Worm (Caenorhabditis elegans): ENCODE data around the gene atfs-1.
A peak's percentile ranks its signal among the peaks of the same experiment; 100 is the strongest.
"Not testable (repeated sequence)": the region's sequence is repeated elsewhere in the genome, so short reads cannot be mapped to it uniquely, and the experiment has no call there.

atfs-1 gene

DNA sequence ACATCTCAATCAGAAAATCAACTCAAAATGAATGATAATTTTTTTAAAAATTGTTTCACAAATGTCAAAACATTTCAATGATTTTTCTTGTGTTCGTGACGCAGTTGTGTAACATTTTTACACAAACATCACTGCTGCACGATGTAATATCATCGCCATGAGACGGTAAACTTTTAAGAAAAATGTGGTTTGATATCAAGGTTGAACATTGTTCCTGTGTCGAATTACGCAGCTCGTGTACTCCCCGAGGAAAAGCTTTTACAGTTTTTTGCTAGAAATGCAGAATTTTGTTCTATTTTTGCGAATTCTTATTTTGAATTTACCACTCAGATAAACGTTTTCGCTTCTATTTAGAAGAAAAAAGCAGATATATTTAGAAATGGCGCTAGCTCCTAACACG, 4.2 kb downstream of the atfs-1 start:
- no peak for TF ChIP-seq ceh-43 (GFP tag; optimal IDR thresholded peaks at IDR 0.05)
- TF ChIP-seq drap-1 (GFP tag; optimal IDR thresholded peaks at IDR 0.05): no peak
- TF ChIP-seq mls-2 (tag; optimal IDR thresholded peaks at IDR 0.05): no peak
- TF ChIP-seq zip-8 (tag; optimal IDR thresholded peaks at IDR 0.05): no peak
- no peak for TF ChIP-seq mep-1 (tag; optimal IDR thresholded peaks at IDR 0.05)
- no peak for TF ChIP-seq flh-1 (GFP tag; optimal IDR thresholded peaks at IDR 0.05)

DNA sequence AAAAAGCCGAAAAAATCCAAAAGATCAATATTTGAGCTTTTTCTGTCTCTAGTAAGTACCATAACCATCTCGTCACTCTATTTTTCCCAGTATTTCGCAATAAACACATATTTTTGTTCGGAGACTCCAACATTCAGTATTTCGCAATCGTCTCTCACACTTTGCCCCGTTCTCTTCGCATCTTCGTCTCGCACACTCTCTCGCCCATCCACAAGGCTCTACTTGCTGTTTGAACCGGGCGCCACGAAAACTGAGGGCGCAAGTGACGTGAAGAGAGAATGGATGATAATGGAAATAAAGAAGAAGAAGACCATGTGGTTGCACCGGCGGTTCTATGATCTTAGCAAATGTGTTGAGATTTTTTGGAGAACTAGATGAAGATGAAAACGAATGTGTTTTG, 6.6 kb downstream of the atfs-1 start:
- no peak for TF ChIP-seq ceh-43 (GFP tag; optimal IDR thresholded peaks at IDR 0.05)
- no peak for TF ChIP-seq nhr-28 (tag; optimal IDR thresholded peaks at IDR 0.05)
- TF ChIP-seq blmp-1 (tag; optimal IDR thresholded peaks at IDR 0.05): no peak
- peak; percentile 11 for TF ChIP-seq mep-1 (tag; optimal IDR thresholded peaks at IDR 0.05)
- no peak for TF ChIP-seq lin-13 (tag; optimal IDR thresholded peaks at IDR 0.05)
- TF ChIP-seq elt-3 (tag; optimal IDR thresholded peaks at IDR 0.05): peak; percentile 76
- TF ChIP-seq ces-1 (GFP tag; optimal IDR thresholded peaks at IDR 0.05): peak; percentile 17
- TF ChIP-seq M03D4.4 (tag; optimal IDR thresholded peaks at IDR 0.05): no peak
- peak; percentile 84 for TF ChIP-seq nhr-237 (tag; optimal IDR thresholded peaks at IDR 0.05)
- peak; percentile 46 for TF ChIP-seq unc-62 (GFP tag; optimal IDR thresholded peaks at IDR 0.05)
- TF ChIP-seq ham-2 (GFP tag; optimal IDR thresholded peaks at IDR 0.05): no peak
- no peak for TF ChIP-seq zip-8 (tag; optimal IDR thresholded peaks at IDR 0.05)

DNA sequence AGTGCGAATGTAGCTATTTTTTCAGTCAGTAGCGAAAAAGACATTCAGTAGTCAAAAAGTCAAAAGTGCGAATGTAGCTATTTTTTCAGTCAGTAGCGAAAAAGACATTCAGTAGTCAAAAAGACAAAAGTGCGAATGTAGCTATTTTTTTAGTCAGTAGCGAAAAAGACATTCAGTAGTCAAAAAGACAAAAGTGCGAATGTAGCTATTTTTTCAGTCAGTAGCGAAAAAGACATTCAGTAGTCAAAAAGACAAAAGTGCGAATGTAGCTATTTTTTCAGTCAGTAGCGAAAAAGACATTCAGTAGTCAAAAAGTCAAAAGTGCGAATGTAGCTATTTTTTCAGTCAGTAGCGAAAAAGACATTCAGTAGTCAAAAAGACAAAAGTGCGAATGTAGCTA, 11.8 kb downstream of the atfs-1 start, which contains the start of gene T16A9.3:
T16A9.3 (plus strand) TSS at position 301 of the 400 bp plus-strand sequence.
- not testable (repeated sequence) for TF ChIP-seq ceh-43 (GFP tag; optimal IDR thresholded peaks at IDR 0.05); elt-1 (tag; optimal IDR thresholded peaks at IDR 0.05; ENCODE audit: borderline replicate concordance, insufficient read depth); lin-13 (tag; optimal IDR thresholded peaks at IDR 0.05)

DNA sequence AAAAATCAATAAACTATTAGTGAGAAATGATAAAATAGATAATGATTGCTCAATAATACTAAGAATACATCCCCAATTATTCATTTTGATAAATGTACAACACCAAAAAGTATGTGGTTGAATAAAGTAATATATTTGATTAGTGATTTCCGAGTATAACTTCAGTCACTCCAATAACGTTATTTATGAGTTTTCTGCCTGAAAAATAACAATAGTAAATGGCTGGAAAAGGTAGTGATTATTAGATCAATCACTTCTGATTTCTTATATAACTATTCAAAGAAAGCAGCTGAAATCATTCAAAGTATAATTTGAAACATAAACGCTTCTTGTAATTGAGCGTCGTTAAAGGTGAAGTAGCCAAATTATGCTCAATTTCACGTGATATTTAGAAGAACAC, 17.3 kb downstream of the atfs-1 start, which contains the start of gene str-230:
str-230 (minus strand) TSS at position 101 of the 400 bp plus-strand sequence.
- no peak for TF ChIP-seq mab-5 (tag; optimal IDR thresholded peaks at IDR 0.05)
- no peak for TF ChIP-seq unc-62 (GFP tag; optimal IDR thresholded peaks at IDR 0.05)
- no peak for TF ChIP-seq nhr-12 (tag; optimal IDR thresholded peaks at IDR 0.05)
- TF ChIP-seq pha-4 (tag; optimal IDR thresholded peaks at IDR 0.05): no peak

DNA sequence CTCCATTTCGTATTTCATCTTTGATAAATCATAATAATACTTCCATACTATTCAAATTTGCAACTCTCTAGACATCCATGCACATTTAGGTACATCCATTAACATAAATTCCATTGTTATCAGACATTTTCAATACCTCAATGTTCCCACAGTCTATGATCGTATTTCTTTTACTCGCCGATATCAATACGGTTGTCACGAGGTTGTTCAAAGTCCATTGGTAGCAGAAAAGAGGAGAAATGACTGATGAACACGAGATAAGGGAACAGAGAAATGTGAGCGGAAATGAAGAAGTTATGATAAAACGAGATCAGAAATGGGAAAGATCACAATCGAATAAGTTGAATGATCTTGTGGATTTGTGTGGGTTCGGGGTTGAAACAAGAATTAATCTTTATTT, 19.4 kb downstream of the atfs-1 start:
- no peak for TF ChIP-seq unc-39 (tag; optimal IDR thresholded peaks at IDR 0.05)
- TF ChIP-seq tbx-8 (GFP tag; optimal IDR thresholded peaks at IDR 0.05): no peak
- no peak for TF ChIP-seq bed-3 (GFP tag; optimal IDR thresholded peaks at IDR 0.05)
- TF ChIP-seq nhr-237 (tag; optimal IDR thresholded peaks at IDR 0.05): no peak
- TF ChIP-seq ztf-11 (tag; optimal IDR thresholded peaks at IDR 0.05): no peak

DNA sequence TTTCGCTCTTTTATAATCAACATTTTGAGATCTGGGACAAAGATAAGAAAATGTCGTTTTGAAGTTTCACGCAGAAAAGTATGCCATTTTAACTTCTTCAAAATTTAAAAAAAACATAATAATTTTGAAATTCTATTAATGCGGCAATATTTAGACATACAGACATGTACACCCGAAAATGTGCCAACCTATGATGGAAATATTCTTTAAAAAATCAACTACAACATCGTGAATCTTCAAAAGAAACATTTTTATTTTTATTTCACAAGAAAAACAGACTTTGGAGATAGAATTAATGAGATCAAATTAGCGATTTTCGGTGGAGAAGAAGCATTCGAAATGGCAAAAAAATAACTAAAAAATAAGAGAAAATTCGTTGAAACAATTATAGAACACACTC, 21.6 kb downstream of the atfs-1 start, which contains the start of gene T16A9.5:
T16A9.5 (minus strand) TSS at position 101 of the 400 bp plus-strand sequence.
- TF ChIP-seq nhr-76 (tag; optimal IDR thresholded peaks at IDR 0.05): no peak
- no peak for TF ChIP-seq nhr-2 (tag; optimal IDR thresholded peaks at IDR 0.05)
- TF ChIP-seq hlh-1 (tag; optimal IDR thresholded peaks at IDR 0.05): no peak

DNA sequence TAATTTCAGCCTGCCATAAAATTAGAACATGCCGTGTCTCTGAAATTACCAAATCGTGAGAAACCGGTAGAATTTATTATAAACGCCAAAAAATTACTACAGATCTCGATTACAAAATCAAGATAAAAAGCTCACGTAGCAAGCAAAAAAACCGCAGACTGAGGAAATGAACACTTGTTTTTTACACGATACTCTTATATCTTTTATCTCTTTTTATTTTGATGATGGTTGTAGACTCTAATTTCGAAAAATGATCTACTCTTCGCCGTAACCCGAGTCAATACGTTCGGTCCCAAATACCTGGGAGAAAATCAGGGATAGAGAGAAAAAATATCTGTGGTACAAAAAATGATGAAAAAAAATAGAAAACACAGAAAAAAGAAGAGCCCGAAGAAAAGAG, 29.7 kb downstream of the atfs-1 start:
- TF ChIP-seq nhr-76 (tag; optimal IDR thresholded peaks at IDR 0.05) (no peak), nhr-28 (tag; optimal IDR thresholded peaks at IDR 0.05) (no peak), zip-8 (tag; optimal IDR thresholded peaks at IDR 0.05) (no peak), mep-1 (tag; optimal IDR thresholded peaks at IDR 0.05) (no peak), elt-3 (tag; optimal IDR thresholded peaks at IDR 0.05) (no peak)

DNA sequence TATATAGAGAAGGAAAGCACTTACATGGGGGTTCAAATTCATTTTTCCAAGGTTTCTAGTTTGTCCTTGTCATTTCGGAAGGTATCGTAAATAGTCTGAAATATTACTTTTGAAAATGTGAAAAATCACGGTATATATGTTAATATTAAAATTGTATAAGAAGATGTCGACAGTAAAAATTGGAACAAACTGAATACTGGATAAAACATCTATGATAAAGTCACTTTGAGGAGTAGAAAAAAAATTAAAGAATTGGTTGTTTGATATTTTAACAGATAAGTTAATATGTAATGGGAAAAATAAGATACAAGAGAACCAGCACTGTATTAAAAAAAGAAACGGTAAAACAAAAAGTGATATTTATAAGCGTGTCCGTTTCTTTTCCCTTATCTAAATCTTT, 32.9 kb downstream of the atfs-1 start, which contains the start of gene nep-21:
nep-21 (minus strand) TSS at position 101 of the 400 bp plus-strand sequence.
- TF ChIP-seq nhr-12 (tag; optimal IDR thresholded peaks at IDR 0.05): no peak
- TF ChIP-seq tbx-8 (GFP tag; optimal IDR thresholded peaks at IDR 0.05): no peak
- TF ChIP-seq mab-5 (tag; optimal IDR thresholded peaks at IDR 0.05): no peak
- TF ChIP-seq nhr-28 (tag; optimal IDR thresholded peaks at IDR 0.05): no peak
- no peak for TF ChIP-seq mls-2 (tag; optimal IDR thresholded peaks at IDR 0.05)
- no peak for TF ChIP-seq snpc-4 (tag; optimal IDR thresholded peaks at IDR 0.05)
- TF ChIP-seq pha-4 (tag; optimal IDR thresholded peaks at IDR 0.05): no peak
- TF ChIP-seq lsy-2 (tag; optimal IDR thresholded peaks at IDR 0.05): no peak
- TF ChIP-seq ceh-39 (tag; optimal IDR thresholded peaks at IDR 0.05): no peak
- TF ChIP-seq cnd-1 (tag; optimal IDR thresholded peaks at IDR 0.05): no peak
- TF ChIP-seq unc-39 (tag; optimal IDR thresholded peaks at IDR 0.05): no peak
- TF ChIP-seq ztf-11 (tag; optimal IDR thresholded peaks at IDR 0.05): no peak

All from whole organism, mixed stage, embryonic.